Worm (Caenorhabditis elegans) whole organism, young adult: ENCODE measurements around the gene lmp-1.

Source experiments
- B0019.2 ChIP-seq: fragments of 200-800 bp; sonication (Bioruptor generic); conservative IDR thresholded peaks from 2 replicates; pipeline ENCODE4 v1.3.6; 2022; ENCODE audit warnings: missing genetic modification reagents, missing genetic modification characterization, missing compliant biosample characterization
- B0261.1 ChIP-seq: sonication (generic microtip); optimal IDR thresholded peaks from 2 replicates; lab custom pipeline; 2016; ENCODE audit warnings: mild to moderate bottlenecking, missing genetic modification characterization, moderate library complexity, missing compliant biosample characterization
- F33H1.4 ChIP-seq: fragments of 200-800 bp; sonication (Bioruptor generic); IDR thresholded peaks from 2 replicates; pipeline ENCODE4 v1.3.6; 2022; ENCODE audit warnings: missing genetic modification reagents, missing genetic modification characterization, missing compliant biosample characterization
- F57A8.1 ChIP-seq: fragments of 200-800 bp; sonication (Bioruptor generic); optimal IDR thresholded peaks from 2 replicates; lab custom pipeline; 2018; ENCODE audit warnings: mild to moderate bottlenecking, missing genetic modification characterization, moderate library complexity, missing compliant biosample characterization
- F57C9.4 ChIP-seq: sonication (generic microtip); optimal IDR thresholded peaks from 2 replicates; lab custom pipeline; 2017; ENCODE audit warnings: mild to moderate bottlenecking, missing genetic modification characterization, missing compliant biosample characterization
- T07F8.4 ChIP-seq: sonication (generic microtip); optimal IDR thresholded peaks from 2 replicates; lab custom pipeline; 2016; ENCODE audit warnings: mild to moderate bottlenecking, missing genetic modification characterization, moderate library complexity, missing compliant biosample characterization
- Y56A3A.18 ChIP-seq: fragments of 200-800 bp; sonication (Bioruptor generic); IDR thresholded peaks from 2 replicates; pipeline ENCODE4 v1.3.6; 2022; ENCODE audit warnings: missing genetic modification reagents, missing genetic modification characterization, missing compliant biosample characterization
- Y79H2A.3 ChIP-seq: fragments of 200-800 bp; sonication (Bioruptor generic); conservative IDR thresholded peaks from 2 replicates; pipeline ENCODE4 v1.3.6; 2022; ENCODE audit warnings: missing genetic modification reagents, missing genetic modification characterization, missing compliant biosample characterization
- Y95B8A.8 ChIP-seq: fragments of 200-800 bp; sonication (Bioruptor generic); IDR thresholded peaks from 2 replicates; pipeline ENCODE4 v1.3.6; 2022; ENCODE audit warnings: missing genetic modification reagents, missing genetic modification characterization, missing compliant biosample characterization
- ZK185.1 ChIP-seq: sonication (generic microtip); optimal IDR thresholded peaks from 2 replicates; lab custom pipeline; 2016; ENCODE audit warnings: mild to moderate bottlenecking, missing genetic modification characterization, missing compliant biosample characterization; ENCODE audit not compliant: poor library complexity, severe bottlenecking
- ama-1 ChIP-seq, 3 experiments: fragments of 150-350 bp in 1 of 3; sonication (generic microtip) in 2 of 3; optimal IDR thresholded peaks; 2 replicates each; lab custom pipeline; 2014 to 2018; ENCODE audit warnings: missing biosample characterization in 2 of 3, missing genetic modification characterization in 2 of 3, missing genetic modification reagents in 2 of 3
- aptf-2 ChIP-seq: fragments of 200-800 bp; sonication (Bioruptor generic); conservative IDR thresholded peaks from 2 replicates; pipeline ENCODE4 v1.3.6; 2022; ENCODE audit warnings: missing genetic modification reagents, missing genetic modification characterization, missing compliant biosample characterization
- atf-7 ChIP-seq: sonication (generic microtip); optimal IDR thresholded peaks from 2 replicates; lab custom pipeline; 2017; ENCODE audit warnings: mild to moderate bottlenecking, missing genetic modification characterization, missing compliant biosample characterization
- attf-6 ChIP-seq: fragments of 200-800 bp; sonication (Bioruptor generic); IDR thresholded peaks from 2 replicates; pipeline ENCODE4 v1.3.6; 2022; ENCODE audit warnings: missing genetic modification reagents, missing genetic modification characterization, missing compliant biosample characterization
- bed-1 ChIP-seq: fragments of 200-800 bp; sonication (Bioruptor generic); IDR thresholded peaks from 2 replicates; pipeline ENCODE4 v1.3.6; 2022; ENCODE audit warnings: missing genetic modification reagents, missing genetic modification characterization, missing compliant biosample characterization
- ccch-3 ChIP-seq: fragments of 200-800 bp; sonication (Bioruptor generic); optimal IDR thresholded peaks from 2 replicates; lab custom pipeline; 2018; ENCODE audit warnings: mild to moderate bottlenecking, missing genetic modification characterization, missing compliant biosample characterization
- cebp-1 ChIP-seq, 2 experiments: fragments of 200-800 bp in 1 of 2; sonication (Bioruptor generic) in 1 of 2; sonication (generic microtip) in 1 of 2; IDR thresholded peaks in 1 of 2; optimal IDR thresholded peaks in 1 of 2; 2 replicates each; pipeline versions ENCODE4 v1.3.6 to Lab custom; 2017 to 2022; ENCODE audit warnings: missing compliant biosample characterization in 2 of 2, missing genetic modification characterization in 2 of 2, mild to moderate bottlenecking in 1 of 2, missing genetic modification reagents in 1 of 2, moderate library complexity in 1 of 2
- cebp-2 ChIP-seq: fragments of 200-800 bp; sonication (Bioruptor generic); IDR thresholded peaks from 2 replicates; pipeline ENCODE4 v1.3.6; 2022; ENCODE audit warnings: missing genetic modification characterization, missing compliant biosample characterization
- chd-7 ChIP-seq: sonication (generic microtip); optimal IDR thresholded peaks from 2 replicates; lab custom pipeline; 2016; ENCODE audit warnings: mild to moderate bottlenecking, missing genetic modification characterization, moderate library complexity, missing compliant biosample characterization
- dpl-1 ChIP-seq: fragments of 150-350 bp; optimal IDR thresholded peaks from 2 replicates; lab custom pipeline; 2014; ENCODE audit warnings: missing biosample characterization, missing genetic modification reagents, missing genetic modification characterization
- egl-44 ChIP-seq: fragments of 200-800 bp; sonication (Bioruptor generic); IDR thresholded peaks from 2 replicates; pipeline ENCODE4 v1.3.6; 2022; ENCODE audit warnings: missing genetic modification reagents, missing genetic modification characterization, missing compliant biosample characterization
- fkh-3 ChIP-seq: sonication (generic microtip); optimal IDR thresholded peaks from 2 replicates; lab custom pipeline; 2016; ENCODE audit warnings: mild to moderate bottlenecking, missing genetic modification characterization, missing compliant biosample characterization
- gei-17 ChIP-seq: fragments of 200-800 bp; sonication (Bioruptor generic); optimal IDR thresholded peaks from 2 replicates; lab custom pipeline; 2018; ENCODE audit warnings: mild to moderate bottlenecking, missing genetic modification characterization, missing compliant biosample characterization
- hlh-26 ChIP-seq: fragments of 200-800 bp; sonication (Bioruptor generic); conservative IDR thresholded peaks from 2 replicates; pipeline ENCODE4 v1.3.6; 2022; ENCODE audit warnings: missing genetic modification reagents, missing genetic modification characterization, missing compliant biosample characterization
- hmg-20 ChIP-seq: fragments of 200-800 bp; sonication (Bioruptor generic); IDR thresholded peaks from 2 replicates; pipeline ENCODE4 v1.3.6; 2022; ENCODE audit warnings: missing genetic modification reagents, missing genetic modification characterization, missing compliant biosample characterization
- hrde-1 ChIP-seq: sonication (generic microtip); optimal IDR thresholded peaks from 2 replicates; lab custom pipeline; 2016; ENCODE audit warnings: missing genetic modification characterization, mild to moderate bottlenecking, missing compliant biosample characterization, moderate library complexity, missing genotype, missing genetic modification reagents, borderline replicate concordance
- lag-1 ChIP-seq: fragments of 200-800 bp; sonication (Bioruptor generic); IDR thresholded peaks from 2 replicates; pipeline ENCODE4 v1.3.6; 2022; ENCODE audit warnings: missing genetic modification reagents, missing genetic modification characterization, missing compliant biosample characterization
- lin-40 ChIP-seq: sonication (generic microtip); optimal IDR thresholded peaks from 2 replicates; lab custom pipeline; 2016; ENCODE audit warnings: missing genetic modification characterization, mild to moderate bottlenecking, missing compliant biosample characterization, missing genotype, missing genetic modification reagents
- lin-54 ChIP-seq: fragments of 200-800 bp; sonication (Bioruptor generic); optimal IDR thresholded peaks from 2 replicates; lab custom pipeline; 2018; ENCODE audit warnings: mild to moderate bottlenecking, missing genetic modification characterization, missing compliant biosample characterization
- lsl-1 ChIP-seq: fragments of 200-800 bp; sonication (Bioruptor generic); optimal IDR thresholded peaks from 2 replicates; lab custom pipeline; 2018; ENCODE audit warnings: mild to moderate bottlenecking, missing genetic modification characterization, moderate library complexity, missing compliant biosample characterization
- madf-3 ChIP-seq: fragments of 200-800 bp; sonication (Bioruptor generic); IDR thresholded peaks from 2 replicates; pipeline ENCODE4 v1.3.6; 2022; ENCODE audit warnings: missing genetic modification reagents, missing genetic modification characterization, missing compliant biosample characterization
- mel-28 ChIP-seq: sonication (generic microtip); optimal IDR thresholded peaks from 2 replicates; lab custom pipeline; 2016; ENCODE audit warnings: borderline replicate concordance, mild to moderate bottlenecking, missing genetic modification characterization, missing compliant biosample characterization
- nfyb-1 ChIP-seq: fragments of 200-800 bp; sonication (Bioruptor generic); IDR thresholded peaks from 2 replicates; pipeline ENCODE4 v1.3.6; 2022; ENCODE audit warnings: missing genetic modification reagents, missing genetic modification characterization, missing compliant biosample characterization
- nhr-27 ChIP-seq: fragments of 200-800 bp; sonication (Bioruptor generic); optimal IDR thresholded peaks from 2 replicates; lab custom pipeline; 2018; ENCODE audit warnings: mild to moderate bottlenecking, missing genetic modification characterization, moderate library complexity, missing compliant biosample characterization
- nhr-80 ChIP-seq: sonication (generic microtip); optimal IDR thresholded peaks from 2 replicates; lab custom pipeline; 2016; ENCODE audit warnings: missing genetic modification characterization, missing compliant biosample characterization
- pbrm-1 ChIP-seq: fragments of 200-800 bp; sonication (Bioruptor generic); IDR thresholded peaks from 2 replicates; pipeline ENCODE4 v1.3.6; 2022; ENCODE audit warnings: missing genetic modification reagents, missing genetic modification characterization, missing compliant biosample characterization
- rcor-1 ChIP-seq: fragments of 200-800 bp; sonication (Bioruptor generic); IDR thresholded peaks from 2 replicates; pipeline ENCODE4 v1.3.6; 2022; ENCODE audit warnings: missing genetic modification reagents, missing genetic modification characterization, missing compliant biosample characterization
- sea-2 ChIP-seq: fragments of 200-800 bp; sonication (Bioruptor generic); IDR thresholded peaks from 2 replicates; pipeline ENCODE4 v1.3.6; 2022; ENCODE audit warnings: missing genetic modification characterization, missing compliant biosample characterization
- snpc-1.1 ChIP-seq: sonication (generic microtip); optimal IDR thresholded peaks from 2 replicates; lab custom pipeline; 2017; ENCODE audit warnings: missing genetic modification characterization, mild to moderate bottlenecking, missing compliant biosample characterization, antibody characterized with exemption, moderate library complexity, missing genotype, missing genetic modification reagents; ENCODE audit not compliant: insufficient read depth
- snpc-1.3 ChIP-seq: sonication (generic microtip); optimal IDR thresholded peaks from 2 replicates; lab custom pipeline; 2017; ENCODE audit warnings: missing genetic modification characterization, mild to moderate bottlenecking, missing compliant biosample characterization, antibody characterized with exemption, moderate library complexity, missing genotype, missing genetic modification reagents; ENCODE audit not compliant: insufficient read depth
- snpc-4 ChIP-seq, 5 experiments: fragments of 150-350 bp in 1 of 5; sonication (generic microtip) in 4 of 5; optimal IDR thresholded peaks; 2 replicates each; lab custom pipeline; 2014 to 2018; ENCODE audit warnings: missing genetic modification characterization in 5 of 5, missing biosample characterization in 3 of 5, antibody characterized with exemption in 2 of 5, mild to moderate bottlenecking in 2 of 5, missing compliant biosample characterization in 2 of 5, missing genotype in 2 of 5, moderate library complexity in 2 of 5, missing genetic modification reagents in 1 of 5
- ztf-22 ChIP-seq: fragments of 200-800 bp; sonication (Bioruptor generic); optimal IDR thresholded peaks from 2 replicates; lab custom pipeline; 2018; ENCODE audit warnings: mild to moderate bottlenecking, missing genetic modification characterization, moderate library complexity, missing compliant biosample characterization
- ztf-25 ChIP-seq: fragments of 200-800 bp; sonication (Bioruptor generic); IDR thresholded peaks from 2 replicates; pipeline ENCODE4 v1.3.6; 2022; ENCODE audit warnings: missing genetic modification reagents, missing genetic modification characterization, missing compliant biosample characterization

lmp-1 gene

DNA sequence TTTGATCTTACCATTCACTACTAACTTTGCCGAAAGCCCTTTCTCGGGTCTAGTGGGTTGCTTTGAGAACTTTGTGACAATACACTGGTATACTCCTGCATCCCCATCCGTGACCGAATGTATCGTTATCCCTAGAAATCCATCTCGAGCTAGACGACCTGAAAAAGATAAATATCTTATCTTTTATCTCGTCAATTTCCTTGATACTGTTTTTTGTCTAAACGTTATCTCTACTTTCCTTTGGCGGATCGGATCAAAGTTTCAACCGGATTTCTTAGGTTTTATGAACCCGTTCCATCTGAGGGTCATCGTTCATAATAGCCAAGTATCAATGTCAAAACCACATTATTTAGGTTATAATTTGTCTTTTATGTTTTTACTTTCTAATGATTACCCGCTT is 7.1 kb upstream of the lmp-1 start:
- no peak for TF ChIP-seq attf-6 (GFP tag; lab: Robert Waterston, UW)
- TF ChIP-seq F57A8.1 (GFP tag; lab: Kevin White, UChicago) = no peak
- no peak for TF ChIP-seq snpc-1.3 (tag; lab: Kevin White, UChicago)
- no peak for TF ChIP-seq F57C9.4 (tag; lab: Kevin White, UChicago)
- no peak for TF ChIP-seq bed-1 (GFP tag; lab: Robert Waterston, UW)
- no peak for TF ChIP-seq cebp-2 (GFP tag; lab: Robert Waterston, UW)
- no peak for TF ChIP-seq sea-2 (GFP tag; lab: Robert Waterston, UW)
- no peak for TF ChIP-seq lsl-1 (GFP tag; lab: Kevin White, UChicago)
- TF ChIP-seq snpc-4 (GFP tag; optimal IDR thresholded peaks at IDR 0.05; lab: Kevin White, UChicago) = no peak
- no peak for TF ChIP-seq snpc-4 (tag; optimal IDR thresholded peaks at IDR 0.05; lab: Kevin White, UChicago)
- TF ChIP-seq nhr-27 (tag; lab: Kevin White, UChicago) = no peak
- TF ChIP-seq pbrm-1 (GFP tag; lab: Robert Waterston, UW) = no peak
- no peak for TF ChIP-seq ama-1 (optimal IDR thresholded peaks at IDR 0.05; lab: Kevin White, UChicago)
- TF ChIP-seq ama-1 (GFP tag; optimal IDR thresholded peaks at IDR 0.05; lab: Kevin White, UChicago) = no peak
- no peak for TF ChIP-seq mel-28 (tag; lab: Kevin White, UChicago)
- TF ChIP-seq ZK185.1 (tag; lab: Kevin White, UChicago) = no peak
- TF ChIP-seq hrde-1 (tag; lab: Kevin White, UChicago) = no peak
- TF ChIP-seq hlh-26 (GFP tag; lab: Robert Waterston, UW) = no peak
- TF ChIP-seq, all 124 proteins: peak for 0

DNA sequence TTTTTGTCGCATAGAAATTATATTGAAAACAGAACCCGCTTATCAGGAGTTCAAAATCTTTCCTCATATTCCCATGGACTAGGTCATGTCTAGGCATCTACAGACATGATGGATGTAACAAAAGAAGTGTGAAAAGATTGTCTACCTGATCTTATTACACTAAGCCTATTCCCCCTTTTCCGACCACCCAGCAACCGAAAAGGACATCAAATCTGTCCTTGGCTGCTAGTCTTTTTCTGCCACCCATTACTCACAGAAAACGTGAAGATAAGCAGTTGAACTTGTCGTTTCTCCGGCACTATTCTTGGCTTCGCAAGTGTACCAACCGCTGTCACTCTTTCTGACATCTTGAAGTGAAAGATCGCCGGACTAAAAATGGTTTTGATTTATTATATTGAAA is 5.4 kb upstream of the lmp-1 start:
- TF ChIP-seq egl-44 (GFP tag; lab: Robert Waterston, UW) = no peak
- no peak for TF ChIP-seq aptf-2 (GFP tag; lab: Robert Waterston, UW)
- TF ChIP-seq lin-40 (tag; lab: Kevin White, UChicago) = no peak
- TF ChIP-seq attf-6 (GFP tag; lab: Robert Waterston, UW) = no peak
- TF ChIP-seq F33H1.4 (GFP tag; lab: Robert Waterston, UW) = no peak
- no peak for TF ChIP-seq nhr-27 (tag; lab: Kevin White, UChicago)
- TF ChIP-seq hlh-26 (GFP tag; lab: Robert Waterston, UW) = no peak
- TF ChIP-seq gei-17 (GFP tag; lab: Kevin White, UChicago) = no peak
- no peak for TF ChIP-seq ccch-3 (GFP tag; lab: Kevin White, UChicago)
- no peak for TF ChIP-seq ztf-22 (GFP tag; lab: Kevin White, UChicago)
- no peak for TF ChIP-seq hmg-20 (GFP tag; lab: Robert Waterston, UW)
- TF ChIP-seq pbrm-1 (GFP tag; lab: Robert Waterston, UW) = no peak
- no peak for TF ChIP-seq fkh-3
- TF ChIP-seq atf-7 = no peak
- no peak for TF ChIP-seq cebp-1 (GFP tag; IDR thresholded peaks at IDR 0.05; lab: Robert Waterston, UW)
- no peak for TF ChIP-seq cebp-1 (tag; optimal IDR thresholded peaks at IDR 0.05; lab: Kevin White, UChicago)
- TF ChIP-seq madf-3 = no peak
- no peak for TF ChIP-seq lag-1

DNA sequence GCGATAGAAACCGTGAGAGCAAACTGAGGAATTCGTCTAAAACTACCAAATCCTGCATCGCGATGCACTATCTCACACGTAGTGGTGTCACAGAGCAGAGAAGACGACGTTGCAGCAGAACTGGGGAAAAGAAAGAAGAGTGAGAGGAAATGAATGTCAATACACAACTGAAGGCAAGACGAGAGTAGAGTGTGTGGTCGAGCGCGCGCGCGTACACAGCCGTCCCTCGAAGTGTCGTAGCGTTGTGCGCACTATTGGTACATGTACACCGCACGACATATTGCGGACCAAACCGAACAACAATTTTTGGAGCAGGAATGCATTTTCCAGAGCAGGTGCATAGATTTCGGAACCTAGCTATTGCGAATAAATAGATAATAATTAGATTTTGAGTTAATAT is 879 bp upstream of the lmp-1 start:
- TF ChIP-seq nhr-80 (tag; lab: Kevin White, UChicago) = peak; percentile 59
- no peak for TF ChIP-seq Y79H2A.3 (GFP tag; lab: Robert Waterston, UW)
- peak; percentile 10 for TF ChIP-seq B0261.1
- no peak for TF ChIP-seq Y95B8A.8 (GFP tag; lab: Robert Waterston, UW)
- TF ChIP-seq Y56A3A.18 (GFP tag; lab: Robert Waterston, UW) = no peak
- TF ChIP-seq dpl-1 (GFP tag; lab: Kevin White, UChicago) = no peak
- no peak for TF ChIP-seq snpc-1.1 (tag; lab: Kevin White, UChicago)
- peak; percentile 25; the same call in 1 of the 2 replicates for TF ChIP-seq rcor-1 (GFP tag; lab: Robert Waterston, UW)
- no peak for TF ChIP-seq sea-2 (GFP tag; lab: Robert Waterston, UW)
- TF ChIP-seq B0019.2 (GFP tag; lab: Robert Waterston, UW) = no peak
- peak; percentile 23 for TF ChIP-seq chd-7 (tag; lab: Kevin White, UChicago)
- no peak for TF ChIP-seq T07F8.4
- no peak for TF ChIP-seq lin-54 (GFP tag; lab: Kevin White, UChicago)
- TF ChIP-seq nfyb-1 (GFP tag; lab: Robert Waterston, UW) = peak; percentile 47; the same call in 1 of the 2 replicates
- no peak for TF ChIP-seq ztf-25
- TF ChIP-seq lin-40 (tag; lab: Kevin White, UChicago) = no peak
- no peak for TF ChIP-seq F57A8.1 (GFP tag; lab: Kevin White, UChicago)
